Fruit fly (Drosophila melanogaster) whole organism, embryonic: ENCODE results near the gene CG31922.

Experiments
- Adf1 ChIP-seq: fragments of 200-800 bp; sonication (Bioruptor generic); IDR thresholded peaks from 2 replicates; pipeline ENCODE4 v1.3.6; 2022; ENCODE audit warnings: missing biosample characterization, missing genetic modification characterization
- B-H2 ChIP-seq: fragments of 200-800 bp; sonication (Bioruptor generic); optimal IDR thresholded peaks from 2 replicates; lab custom pipeline; 2018; ENCODE audit warnings: missing biosample characterization, mild to moderate bottlenecking, missing genetic modification characterization
- Bgb ChIP-seq: fragments of 200-800 bp; sonication (Bioruptor generic); IDR thresholded peaks from 2 replicates; pipeline ENCODE4 v1.3.6; 2022; ENCODE audit warnings: missing biosample characterization, missing genetic modification characterization; ENCODE audit not compliant: partially characterized antibody
- CG10147 ChIP-seq: fragments of 200-800 bp; sonication (Bioruptor generic); optimal IDR thresholded peaks from 2 replicates; lab custom pipeline; 2019; ENCODE audit warnings: missing biosample characterization, mild to moderate bottlenecking, missing genetic modification characterization, moderate library complexity
- CG12155 ChIP-seq: fragments of 200-800 bp; sonication (Bioruptor generic); optimal IDR thresholded peaks from 3 replicates; lab custom pipeline; 2016; ENCODE audit warnings: missing biosample characterization, missing genetic modification characterization
- CG12942 ChIP-seq: fragments of 200-800 bp; sonication (Bioruptor generic); optimal IDR thresholded peaks from 3 replicates; lab custom pipeline; 2016; ENCODE audit warnings: missing biosample characterization, missing genetic modification characterization
- CG14050 ChIP-seq: fragments of 200-800 bp; sonication (Bioruptor generic); IDR thresholded peaks from 3 replicates; pipeline ENCODE4 v1.3.6; 2022; ENCODE audit warnings: missing biosample characterization, missing genetic modification characterization
- CG14441 ChIP-seq: fragments of 200-800 bp; sonication (Bioruptor generic); IDR thresholded peaks from 2 replicates; pipeline ENCODE4 v1.3.6; 2022; ENCODE audit warnings: missing biosample characterization, missing genetic modification characterization
- CG14667 ChIP-seq: fragments of 200-800 bp; sonication (Bioruptor generic); IDR thresholded peaks from 2 replicates; pipeline ENCODE4 v1.3.6; 2022; ENCODE audit warnings: missing biosample characterization, missing genetic modification characterization
- CG15696 ChIP-seq: fragments of 200-800 bp; sonication (Bioruptor generic); optimal IDR thresholded peaks from 2 replicates; lab custom pipeline; 2019; ENCODE audit warnings: missing biosample characterization, mild to moderate bottlenecking, missing genetic modification characterization, moderate library complexity
- CG30403 ChIP-seq: fragments of 200-800 bp; sonication (Bioruptor generic); optimal IDR thresholded peaks from 3 replicates; lab custom pipeline; 2016; ENCODE audit warnings: missing biosample characterization, missing genetic modification characterization
- CG33213 ChIP-seq: fragments of 200-800 bp; sonication (Bioruptor generic); optimal IDR thresholded peaks from 3 replicates; lab custom pipeline; 2016; ENCODE audit warnings: missing biosample characterization, missing genetic modification characterization
- CG3995 ChIP-seq: fragments of 200-800 bp; sonication (Bioruptor generic); optimal IDR thresholded peaks from 3 replicates; lab custom pipeline; 2016; ENCODE audit warnings: missing biosample characterization, missing genetic modification characterization
- CG42726 ChIP-seq: fragments of 200-800 bp; sonication (Bioruptor generic); IDR thresholded peaks from 2 replicates; pipeline ENCODE4 v1.3.6; 2022; ENCODE audit warnings: missing biosample characterization, missing genetic modification characterization; ENCODE audit not compliant: partially characterized antibody
- CG4328 ChIP-seq: fragments of 200-800 bp; sonication (Bioruptor generic); optimal IDR thresholded peaks from 3 replicates; lab custom pipeline; 2017; ENCODE audit warnings: missing biosample characterization, missing genetic modification reagents, missing genetic modification characterization
- CG4617 ChIP-seq: fragments of 200-800 bp; sonication (Bioruptor generic); optimal IDR thresholded peaks from 3 replicates; lab custom pipeline; 2016; ENCODE audit warnings: missing biosample characterization, missing genetic modification characterization, borderline replicate concordance
- CG6791 ChIP-seq: fragments of 200-800 bp; sonication (Bioruptor generic); IDR thresholded peaks from 3 replicates; pipeline ENCODE4 v1.3.6; 2022; ENCODE audit warnings: missing biosample characterization, missing genetic modification characterization; ENCODE audit not compliant: partially characterized antibody
- CG7357 ChIP-seq: fragments of 200-800 bp; sonication (Bioruptor generic); IDR thresholded peaks from 3 replicates; pipeline ENCODE4 v1.3.6; 2022; ENCODE audit warnings: missing biosample characterization, missing genetic modification characterization
- CG7745 ChIP-seq: fragments of 200-800 bp; sonication (Bioruptor generic); optimal IDR thresholded peaks from 2 replicates; lab custom pipeline; 2018; ENCODE audit warnings: missing biosample characterization, mild to moderate bottlenecking, missing genetic modification characterization, moderate library complexity
- CG8765 ChIP-seq: fragments of 200-800 bp; sonication (Bioruptor generic); IDR thresholded peaks from 2 replicates; pipeline ENCODE4 v1.3.6; 2022; ENCODE audit warnings: missing biosample characterization, missing genetic modification characterization
- CG8944 ChIP-seq: fragments of 200-800 bp; sonication (Bioruptor generic); optimal IDR thresholded peaks from 3 replicates; lab custom pipeline; 2016; ENCODE audit warnings: missing biosample characterization, missing genetic modification characterization
- CHES-1-like ChIP-seq: fragments of 200-800 bp; sonication (Bioruptor generic); optimal IDR thresholded peaks from 2 replicates; lab custom pipeline; 2016; ENCODE audit warnings: missing biosample characterization, missing genetic modification characterization
- CTCF ChIP-seq: fragments of 200-800 bp; sonication (Bioruptor generic); optimal IDR thresholded peaks from 2 replicates; lab custom pipeline; 2017; ENCODE audit warnings: missing biosample characterization, mild to moderate bottlenecking, missing genetic modification characterization, moderate library complexity
- D19B ChIP-seq: fragments of 200-800 bp; sonication (Bioruptor generic); optimal IDR thresholded peaks from 2 replicates; lab custom pipeline; 2017; ENCODE audit warnings: missing biosample characterization, mild to moderate bottlenecking, missing genetic modification characterization
- Doc2 ChIP-seq: fragments of 200-800 bp; sonication (Bioruptor generic); IDR thresholded peaks from 2 replicates; pipeline ENCODE4 v1.3.6; 2022; ENCODE audit warnings: missing biosample characterization, missing genetic modification characterization
- Ets97D ChIP-seq: fragments of 200-800 bp; sonication (Bioruptor generic); optimal IDR thresholded peaks from 3 replicates; lab custom pipeline; 2016; ENCODE audit warnings: missing biosample characterization, missing genetic modification characterization
- H2.0 ChIP-seq: fragments of 200-800 bp; sonication (Bioruptor generic); IDR thresholded peaks from 2 replicates; pipeline ENCODE4 v1.3.6; 2022; ENCODE audit warnings: missing biosample characterization, missing genetic modification characterization
- HmgZ ChIP-seq: fragments of 200-800 bp; sonication (Bioruptor generic); optimal IDR thresholded peaks from 2 replicates; lab custom pipeline; 2018; ENCODE audit warnings: missing biosample characterization, mild to moderate bottlenecking, missing genetic modification characterization
- Hr51 ChIP-seq, 2 experiments: fragments of 200-800 bp; sonication (Bioruptor generic); optimal IDR thresholded peaks; 2 replicates in 1 of 2; 3 replicates in 1 of 2; lab custom pipeline; 2016 to 2018; ENCODE audit warnings: missing biosample characterization in 2 of 2, missing genetic modification characterization in 2 of 2, mild to moderate bottlenecking in 1 of 2, moderate library complexity in 1 of 2
- Mad ChIP-seq: fragments of 200-800 bp; sonication (Bioruptor generic); optimal IDR thresholded peaks from 2 replicates; lab custom pipeline; 2016; ENCODE audit warnings: missing biosample characterization, missing genetic modification characterization
- Myb ChIP-seq: fragments of 200-800 bp; sonication (Bioruptor generic); optimal IDR thresholded peaks from 2 replicates; lab custom pipeline; 2016; ENCODE audit warnings: missing biosample characterization, missing genetic modification characterization
- Side ChIP-seq: fragments of 200-800 bp; sonication (Bioruptor generic); optimal IDR thresholded peaks from 2 replicates; lab custom pipeline; 2016; ENCODE audit warnings: missing biosample characterization, missing genetic modification characterization
- Sry-β ChIP-seq: fragments of 200-800 bp; sonication (Bioruptor generic); optimal IDR thresholded peaks from 2 replicates; lab custom pipeline; 2018; ENCODE audit warnings: missing biosample characterization, mild to moderate bottlenecking, missing genetic modification characterization, moderate library complexity
- Trl ChIP-seq, 3 experiments: fragments of >200 bp in 2 of 3; fragments of 200-800 bp in 1 of 3; sonication (Bioruptor generic) in 1 of 3; optimal IDR thresholded peaks; 2 replicates in 1 of 3; 3 replicates in 2 of 3; lab custom pipeline; 2016 to 2017; ENCODE audit warnings: missing biosample characterization in 1 of 3, missing genetic modification characterization in 1 of 3
- Vsx1 ChIP-seq: fragments of 200-800 bp; sonication (Bioruptor generic); optimal IDR thresholded peaks from 2 replicates; lab custom pipeline; 2017; ENCODE audit warnings: missing biosample characterization, mild to moderate bottlenecking, missing genetic modification characterization, missing genetic modification reagents
- Xbp1 ChIP-seq: fragments of 200-800 bp; sonication (Bioruptor generic); optimal IDR thresholded peaks from 3 replicates; lab custom pipeline; 2016; ENCODE audit warnings: missing biosample characterization, mild to moderate bottlenecking, missing genetic modification characterization
- ara ChIP-seq: fragments of 200-800 bp; sonication (Bioruptor generic); IDR thresholded peaks from 2 replicates; pipeline ENCODE4 v1.3.6; 2022; ENCODE audit warnings: missing biosample characterization, missing genetic modification characterization
- ase ChIP-seq: fragments of 200-800 bp; sonication (Bioruptor generic); IDR thresholded peaks from 3 replicates; pipeline ENCODE4 v1.3.6; 2022; ENCODE audit warnings: missing biosample characterization, missing genetic modification characterization
- ato ChIP-seq: fragments of 200-800 bp; sonication (Bioruptor generic); IDR thresholded peaks from 2 replicates; pipeline ENCODE4 v1.3.6; 2022; ENCODE audit warnings: missing biosample characterization, missing genetic modification characterization; ENCODE audit not compliant: partially characterized antibody
- ci ChIP-seq: fragments of 200-800 bp; sonication (Bioruptor generic); IDR thresholded peaks from 3 replicates; pipeline ENCODE4 v1.3.6; 2022; ENCODE audit warnings: missing biosample characterization, missing genetic modification characterization
- lov ChIP-seq, 2 experiments: fragments of 200-800 bp in 1 of 2; fragments of >200 bp in 1 of 2; sonication (Bioruptor generic) in 1 of 2; IDR thresholded peaks in 1 of 2; optimal IDR thresholded peaks in 1 of 2; 2 replicates in 1 of 2; 3 replicates in 1 of 2; pipeline versions ENCODE4 v1.3.6 to Lab custom; 2017 to 2022; ENCODE audit warnings: missing biosample characterization in 1 of 2, missing genetic modification characterization in 1 of 2
- mirr ChIP-seq: fragments of 200-800 bp; sonication (Bioruptor generic); optimal IDR thresholded peaks from 3 replicates; lab custom pipeline; 2018; ENCODE audit warnings: missing biosample characterization, mild to moderate bottlenecking, missing genetic modification characterization
- odd ChIP-seq: fragments of 200-800 bp; sonication (Bioruptor generic); optimal IDR thresholded peaks from 2 replicates; lab custom pipeline; 2017; ENCODE audit warnings: missing biosample characterization, mild to moderate bottlenecking, missing genetic modification characterization
- schlank ChIP-seq: fragments of 200-800 bp; sonication (Bioruptor generic); optimal IDR thresholded peaks from 2 replicates; lab custom pipeline; 2018; ENCODE audit warnings: missing biosample characterization, mild to moderate bottlenecking, missing genetic modification characterization
- sug ChIP-seq: fragments of 200-800 bp; optimal IDR thresholded peaks from 2 replicates; lab custom pipeline; 2019; ENCODE audit warnings: missing biosample characterization, mild to moderate bottlenecking, missing genetic modification characterization, moderate library complexity
- tna ChIP-seq: fragments of 200-800 bp; sonication (Bioruptor generic); IDR thresholded peaks from 2 replicates; pipeline ENCODE4 v1.3.6; 2022; ENCODE audit warnings: missing biosample characterization, missing genetic modification characterization; ENCODE audit not compliant: partially characterized antibody
- toy ChIP-seq: fragments of 200-800 bp; sonication (Bioruptor generic); IDR thresholded peaks from 2 replicates; pipeline ENCODE4 v1.3.6; 2022; ENCODE audit warnings: missing biosample characterization, missing genetic modification characterization
- trem ChIP-seq: fragments of 200-800 bp; optimal IDR thresholded peaks from 3 replicates; lab custom pipeline; 2019; ENCODE audit warnings: missing biosample characterization, mild to moderate bottlenecking, missing genetic modification characterization, moderate library complexity
- yki ChIP-seq: fragments of >200 bp; optimal IDR thresholded peaks from 3 replicates; lab custom pipeline; 2018
- zen ChIP-seq: fragments of 200-800 bp; sonication (Bioruptor generic); optimal IDR thresholded peaks from 3 replicates; lab custom pipeline; 2018; ENCODE audit warnings: missing biosample characterization, mild to moderate bottlenecking, missing genetic modification characterization, moderate library complexity

The CG31922 gene

dm6 chr2L:1142730-1143281, 27.2 kb upstream of the CG31922 start, which contains the start of gene MFS3 (continued):
- TF ChIP-seq zen (tag; lab: Kevin White, UChicago), result no peak
- TF ChIP-seq Myb (GFP tag; lab: Kevin White, UChicago), result peak; percentile 36
- TF ChIP-seq CG30403 (GFP tag; lab: Kevin White, UChicago), result peak; percentile 14
- 0 out of 3 replicates have a peak, but pooled peaks have one; percentile 12 for TF ChIP-seq ase (GFP tag; lab: Robert Waterston, UW)
- TF ChIP-seq HmgZ (tag; lab: Kevin White, UChicago), result peak; percentile 4
- 0 out of 2 replicates have a peak, but pooled peaks have one; percentile 3 for TF ChIP-seq CG42726 (GFP tag; lab: Robert Waterston, UW)
- peak; percentile 36 for TF ChIP-seq sug (tag; lab: Kevin White, UChicago)
- peak; percentile 37 for TF ChIP-seq odd (GFP tag; lab: Kevin White, UChicago)
- no peak for TF ChIP-seq CG4328 (GFP tag; lab: Kevin White, UChicago)
- peak in 1 of 2 experiments; percentile 21 for TF ChIP-seq Hr51 (GFP tag; optimal IDR thresholded peaks at IDR 0.05; lab: Kevin White, UChicago)
- TF ChIP-seq CTCF (GFP tag; lab: Kevin White, UChicago), result peak; percentile 82
- no peak for TF ChIP-seq schlank
- TF ChIP-seq CG7745 (tag; lab: Kevin White, UChicago), result no peak
- TF ChIP-seq CG7357 (GFP tag; lab: Robert Waterston, UW), result no peak
- TF ChIP-seq CG33213, result no peak
- peak; percentile 41; the same call in 1 of the 2 replicates for TF ChIP-seq toy
- no peak for TF ChIP-seq Side
- TF ChIP-seq Xbp1 (GFP tag; lab: Kevin White, UChicago), result peak; percentile 12
- TF ChIP-seq Sry-β, result no peak
- no peak for TF ChIP-seq Mad (GFP tag; lab: Kevin White, UChicago)
- no peak for TF ChIP-seq Doc2 (GFP tag; lab: Robert Waterston, UW)
- TF ChIP-seq ci, result peak; percentile 54; the same call in 2 of the 3 replicates
- TF ChIP-seq trem, result no peak
- no peak for TF ChIP-seq CG15696 (tag; lab: Kevin White, UChicago)
- no peak; the same call in 1 of the 2 replicates for TF ChIP-seq Adf1 (GFP tag; lab: Robert Waterston, UW)
- peak in 1 of 2 experiments; percentile 3 for TF ChIP-seq Trl (optimal IDR thresholded peaks at IDR 0.05; lab: Kevin White, UChicago)
- TF ChIP-seq Trl (GFP tag; optimal IDR thresholded peaks at IDR 0.05; lab: Kevin White, UChicago), result no peak
- no peak for TF ChIP-seq lov (optimal IDR thresholded peaks at IDR 0.05; lab: Kevin White, UChicago)
- no peak for TF ChIP-seq lov (GFP tag; IDR thresholded peaks at IDR 0.05; lab: Robert Waterston, UW)
- peak; percentile 11 for TF ChIP-seq mirr (GFP tag; lab: Kevin White, UChicago)
- TF ChIP-seq CG14667 (GFP tag; lab: Robert Waterston, UW), result no peak
- peak; percentile 8 for TF ChIP-seq Vsx1 (GFP tag; lab: Kevin White, UChicago)
- no peak for TF ChIP-seq yki
- no peak for TF ChIP-seq D19B (GFP tag; lab: Kevin White, UChicago)
- TF ChIP-seq CG8765 (GFP tag; lab: Robert Waterston, UW), result no peak
- no peak for TF ChIP-seq CG14441 (GFP tag; lab: Robert Waterston, UW)
- TF ChIP-seq CG4617 (GFP tag; lab: Kevin White, UChicago), result no peak
- TF ChIP-seq Bgb, result peak; percentile 26; the same call in 1 of the 2 replicates
- no peak for TF ChIP-seq tna (GFP tag; lab: Robert Waterston, UW)
- TF ChIP-seq H2.0, result no peak
- no peak for TF ChIP-seq CG10147 (GFP tag; lab: Kevin White, UChicago)
- TF ChIP-seq CG6791 (GFP tag; lab: Robert Waterston, UW), result 0 out of 3 replicates have a peak, but pooled peaks have one; percentile 38
- no peak for TF ChIP-seq CG14050
- TF ChIP-seq CG3995 (GFP tag; lab: Kevin White, UChicago), result no peak
- TF ChIP-seq CG12942 (GFP tag; lab: Kevin White, UChicago), result no peak
- no peak for TF ChIP-seq ara (GFP tag; lab: Robert Waterston, UW)
- no peak for TF ChIP-seq CG8944 (GFP tag; lab: Kevin White, UChicago)
- peak; percentile 19 for TF ChIP-seq Ets97D (GFP tag; lab: Kevin White, UChicago)
- peak; percentile 14 for TF ChIP-seq B-H2 (GFP tag; lab: Kevin White, UChicago)
- no peak for TF ChIP-seq ato (GFP tag; lab: Robert Waterston, UW)
- no peak for TF ChIP-seq CHES-1-like (GFP tag; lab: Kevin White, UChicago)
- TF ChIP-seq CG12155 (GFP tag; lab: Kevin White, UChicago), result no peak
